Fruit fly (Drosophila melanogaster): ENCODE results near the gene Hsp27.

Gene Hsp27

DNA sequence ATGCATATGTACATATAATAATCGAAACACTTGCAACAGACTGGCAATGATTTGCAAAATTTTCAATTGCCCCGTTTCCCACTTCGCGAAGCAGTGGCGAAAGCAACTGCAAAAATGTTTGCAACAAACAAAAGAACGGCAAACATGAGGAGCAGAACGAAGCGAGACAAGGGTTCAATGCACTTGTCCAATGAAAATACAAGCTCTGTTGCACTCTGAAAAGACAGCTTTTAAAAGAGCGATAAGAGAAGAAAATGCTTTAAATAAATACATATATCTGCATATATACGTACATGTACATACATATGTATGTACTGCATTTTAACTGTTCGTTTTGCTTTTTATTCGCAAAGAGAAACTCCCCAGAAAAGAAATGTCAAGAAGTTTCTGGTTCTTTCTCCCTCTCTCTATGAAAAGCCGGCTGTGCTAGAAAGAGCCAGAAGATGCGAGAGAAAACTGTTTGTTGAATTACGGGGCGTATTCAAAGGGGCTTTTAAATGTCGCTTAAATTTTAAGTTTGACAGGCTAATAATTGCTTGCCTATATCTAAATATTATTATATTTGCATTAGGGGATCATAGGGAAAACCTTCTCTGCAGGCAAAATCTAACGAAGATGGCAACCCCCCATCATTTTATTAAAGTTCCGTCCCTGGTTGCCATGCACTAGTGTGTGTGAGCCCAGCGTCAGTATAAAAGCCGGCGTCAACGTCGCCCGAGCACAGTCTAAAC is at the start of gene Hsp27 (continued):
- peak; percentile 98 for TF ChIP-seq Mrtf (GFP tag; IDR thresholded peaks at IDR 0.05)
- TF ChIP-seq lbe (GFP tag; optimal IDR thresholded peaks at IDR 0.05) = peak; percentile 99
- TF ChIP-seq h (optimal IDR thresholded peaks at IDR 0.05) = no peak
- TF ChIP-seq Adf1 (GFP tag; IDR thresholded peaks at IDR 0.05) = peak; percentile 87
- peak; percentile 94 for TF ChIP-seq dan (GFP tag; IDR thresholded peaks at IDR 0.05)
- peak; percentile 94 for TF ChIP-seq ssp (GFP tag; IDR thresholded peaks at IDR 0.05)
- TF ChIP-seq usp (GFP tag; optimal IDR thresholded peaks at IDR 0.05) = no peak
- TF ChIP-seq CG16813 (GFP tag; IDR thresholded peaks at IDR 0.05; ENCODE audit: partially characterized antibody) = no peak
- peak; percentile 98 for TF ChIP-seq Chrac-16 (GFP tag; optimal IDR thresholded peaks at IDR 0.05)
- peak; percentile 97 for TF ChIP-seq cato (GFP tag; optimal IDR thresholded peaks at IDR 0.05; ENCODE audit: borderline replicate concordance)
- peak; percentile 60 for TF ChIP-seq luna (GFP tag; optimal IDR thresholded peaks at IDR 0.05)
- peak; percentile 98 for TF ChIP-seq ttk (GFP tag; IDR thresholded peaks at IDR 0.05)
- TF ChIP-seq sr (GFP tag; IDR thresholded peaks at IDR 0.05) = peak; percentile 97
- TF ChIP-seq Stat92E (GFP tag; optimal IDR thresholded peaks at IDR 0.05) = peak in 1 of 3 experiments; percentile 94
- peak; percentile 99 for TF ChIP-seq ara (GFP tag; IDR thresholded peaks at IDR 0.05)
- peak; percentile 95 for TF ChIP-seq CG13123 (GFP tag; optimal IDR thresholded peaks at IDR 0.05)
- TF ChIP-seq CG9727 (GFP tag; optimal IDR thresholded peaks at IDR 0.05) = peak; percentile 96
- peak; percentile 97 for TF ChIP-seq mam (GFP tag; optimal IDR thresholded peaks at IDR 0.05)
- TF ChIP-seq caup (GFP tag; optimal IDR thresholded peaks at IDR 0.05; ENCODE audit: severe bottlenecking) = peak; percentile 95
- peak; percentile 81 for TF ChIP-seq mirr (GFP tag; optimal IDR thresholded peaks at IDR 0.05)
- TF ChIP-seq CG7839 (tag; optimal IDR thresholded peaks at IDR 0.05) = peak; percentile 99
- peak; percentile 97 for TF ChIP-seq CG10366 (GFP tag; IDR thresholded peaks at IDR 0.05)
- TF ChIP-seq zf30C (GFP tag; optimal IDR thresholded peaks at IDR 0.05) = no peak
- peak; percentile 65 for TF ChIP-seq stwl (tag; optimal IDR thresholded peaks at IDR 0.05)
- peak; percentile 99 for TF ChIP-seq CG10979 (tag; optimal IDR thresholded peaks at IDR 0.05)
- TF ChIP-seq corto (GFP tag; optimal IDR thresholded peaks at IDR 0.05) = peak; percentile 100
- TF ChIP-seq NC2β (GFP tag; optimal IDR thresholded peaks at IDR 0.05) = peak; percentile 85
- peak; percentile 90 for TF ChIP-seq sd (tag; optimal IDR thresholded peaks at IDR 0.05)
- TF ChIP-seq tgo (GFP tag; IDR thresholded peaks at IDR 0.05) = peak; percentile 99
- peak; percentile 96 for TF ChIP-seq trem (tag; optimal IDR thresholded peaks at IDR 0.05)
- peak; percentile 96 for TF ChIP-seq CG3847 (GFP tag; IDR thresholded peaks at IDR 0.05)
- peak; percentile 97 for TF ChIP-seq otp (GFP tag; IDR thresholded peaks at IDR 0.05)
- peak; percentile 95 for TF ChIP-seq CG6683 (GFP tag; optimal IDR thresholded peaks at IDR 0.05)
- peak; percentile 89 for TF ChIP-seq Oaz (GFP tag; IDR thresholded peaks at IDR 0.05)
- TF ChIP-seq vnd (GFP tag; IDR thresholded peaks at IDR 0.05; ENCODE audit: partially characterized antibody) = no peak
- TF ChIP-seq crol (GFP tag; IDR thresholded peaks at IDR 0.05) = peak; percentile 75
- TF ChIP-seq jumu (GFP tag; optimal IDR thresholded peaks at IDR 0.05) = peak; percentile 96
- TF ChIP-seq CG17186 (GFP tag; optimal IDR thresholded peaks at IDR 0.05) = peak; percentile 92
- TF ChIP-seq CG15269 (tag; optimal IDR thresholded peaks at IDR 0.05) = peak; percentile 97
- peak; percentile 97 for TF ChIP-seq salm (tag; optimal IDR thresholded peaks at IDR 0.05)
- TF ChIP-seq CTCF (GFP tag; optimal IDR thresholded peaks at IDR 0.05) = peak; percentile 71
- TF ChIP-seq sens-2 (GFP tag; IDR thresholded peaks at IDR 0.05) = peak; percentile 97
- TF ChIP-seq CG11456 (GFP tag; IDR thresholded peaks at IDR 0.05) = peak; percentile 98
- TF ChIP-seq CG7372 (GFP tag; IDR thresholded peaks at IDR 0.05) = peak; percentile 97
- peak; percentile 97 for TF ChIP-seq gcm (GFP tag; optimal IDR thresholded peaks at IDR 0.05)
- peak; percentile 92 for TF ChIP-seq Hand (GFP tag; optimal IDR thresholded peaks at IDR 0.05)
- TF ChIP-seq CG12219 (GFP tag; optimal IDR thresholded peaks at IDR 0.05) = peak; percentile 94
- peak; percentile 98 for TF ChIP-seq Aef1 (GFP tag; IDR thresholded peaks at IDR 0.05)
- TF ChIP-seq CG32772 (GFP tag; IDR thresholded peaks at IDR 0.05) = peak; percentile 99
- peak; percentile 93 for TF ChIP-seq CG13894 (tag; optimal IDR thresholded peaks at IDR 0.05)
